Worm (Caenorhabditis elegans) whole organism, early embryonic: ENCODE measurements around the gene T25E12.14.

ENCODE experiments used
- B0310.2 ChIP-seq: sonication (generic microtip); optimal IDR thresholded peaks from 2 replicates; lab custom pipeline; 2016; ENCODE audit warnings: mild to moderate bottlenecking, missing genetic modification characterization, missing compliant biosample characterization
- F13C5.2 ChIP-seq: sonication (generic microtip); optimal IDR thresholded peaks from 2 replicates; lab custom pipeline; 2017; ENCODE audit warnings: mild to moderate bottlenecking, missing genetic modification characterization, inconsistent platforms, missing compliant biosample characterization
- aly-1 ChIP-seq: sonication (generic microtip); optimal IDR thresholded peaks from 2 replicates; lab custom pipeline; 2016; ENCODE audit warnings: missing genetic modification characterization, missing compliant biosample characterization
- ama-1 ChIP-seq: fragments of 150-350 bp; optimal IDR thresholded peaks from 2 replicates; lab custom pipeline; 2014
- ceh-13 ChIP-seq: fragments of 200-800 bp; sonication (Bioruptor generic); optimal IDR thresholded peaks from 2 replicates; lab custom pipeline; 2018; ENCODE audit warnings: mild to moderate bottlenecking, missing genetic modification characterization, missing compliant biosample characterization
- ceh-36 ChIP-seq: sonication (generic microtip); optimal IDR thresholded peaks from 2 replicates; lab custom pipeline; 2016; ENCODE audit warnings: missing genetic modification characterization, inconsistent platforms, missing compliant biosample characterization
- ets-7 ChIP-seq: sonication (generic microtip); optimal IDR thresholded peaks from 2 replicates; lab custom pipeline; 2016; ENCODE audit warnings: missing genotype, missing genetic modification characterization, missing compliant biosample characterization
- flt-1 ChIP-seq: fragments of 200-800 bp; sonication (Bioruptor generic); IDR thresholded peaks from 2 replicates; pipeline ENCODE4 v1.3.6; 2022; ENCODE audit warnings: missing genetic modification characterization, missing compliant biosample characterization
- hmbx-1 ChIP-seq: sonication (generic microtip); optimal IDR thresholded peaks from 2 replicates; lab custom pipeline; 2016; ENCODE audit warnings: mild to moderate bottlenecking, missing genetic modification characterization, missing compliant biosample characterization
- hmg-4 ChIP-seq: fragments of 200-800 bp; sonication (Bioruptor generic); optimal IDR thresholded peaks from 2 replicates; lab custom pipeline; 2018; ENCODE audit warnings: mild to moderate bottlenecking, missing genetic modification characterization, missing compliant biosample characterization
- hnd-1 ChIP-seq: sonication (generic microtip); optimal IDR thresholded peaks from 2 replicates; lab custom pipeline; 2016; ENCODE audit warnings: missing genetic modification characterization, missing compliant biosample characterization
- pes-1 ChIP-seq: fragments of 200-800 bp; sonication (Bioruptor generic); IDR thresholded peaks from 2 replicates; pipeline ENCODE4 v1.3.6; 2022; ENCODE audit warnings: missing genetic modification reagents, missing genetic modification characterization, missing compliant biosample characterization
- scrt-1 ChIP-seq: fragments of 200-800 bp; sonication (Bioruptor generic); IDR thresholded peaks from 2 replicates; pipeline ENCODE4 v1.3.6; 2022; ENCODE audit warnings: missing genetic modification characterization, missing compliant biosample characterization
- sea-1 ChIP-seq: fragments of 200-800 bp; sonication (Bioruptor generic); conservative IDR thresholded peaks from 2 replicates; pipeline ENCODE4 v1.3.6; 2022; ENCODE audit warnings: missing genetic modification characterization, missing compliant biosample characterization
- tbx-11 ChIP-seq: fragments of 200-800 bp; sonication (Bioruptor generic); IDR thresholded peaks from 2 replicates; pipeline ENCODE4 v1.3.6; 2022; ENCODE audit warnings: missing genetic modification characterization, missing compliant biosample characterization
- tbx-37 ChIP-seq: fragments of 200-800 bp; sonication (Bioruptor generic); conservative IDR thresholded peaks from 2 replicates; pipeline ENCODE4 v1.3.6; 2022; ENCODE audit warnings: missing genetic modification reagents, missing genetic modification characterization, missing compliant biosample characterization
- tra-4 ChIP-seq: sonication (generic microtip); optimal IDR thresholded peaks from 2 replicates; lab custom pipeline; 2017; ENCODE audit warnings: missing genetic modification characterization, missing compliant biosample characterization

The T25E12.14 gene

ce11 chrV:16747031-16747672 is 20.1 kb downstream of the T25E12.14 start, which contains the start of gene dkf-2:
Gene dkf-2 (plus strand): TSS chrV:16747622.
- TF ChIP-seq hnd-1, result no peak
- no peak for TF ChIP-seq sea-1 (GFP tag; lab: Robert Waterston, UW)
- no peak for TF ChIP-seq aly-1 (tag; lab: Kevin White, UChicago)
- TF ChIP-seq pes-1 (GFP tag; lab: Robert Waterston, UW), result no peak
- no peak for TF ChIP-seq ama-1 (lab: Kevin White, UChicago)
- TF ChIP-seq flt-1, result no peak
- no peak for TF ChIP-seq ceh-36 (tag; lab: Kevin White, UChicago)

ce11 chrV:16749473-16749872 is 22.5 kb downstream of the T25E12.14 start:
- TF ChIP-seq tbx-11 (GFP tag; lab: Robert Waterston, UW) (no peak), F13C5.2 (tag; lab: Kevin White, UChicago) (no peak), tra-4 (tag; lab: Kevin White, UChicago) (no peak), flt-1 (no peak), hmbx-1 (no peak), ama-1 (lab: Kevin White, UChicago) (no peak), aly-1 (tag; lab: Kevin White, UChicago) (no peak), tbx-37 (GFP tag; lab: Robert Waterston, UW) (no peak), hmg-4 (no peak), scrt-1 (GFP tag; lab: Robert Waterston, UW) (no peak), B0310.2 (tag; lab: Kevin White, UChicago) (no peak), ceh-13 (GFP tag; lab: Kevin White, UChicago) (no peak), hnd-1 (no peak), sea-1 (GFP tag; lab: Robert Waterston, UW) (no peak), pes-1 (GFP tag; lab: Robert Waterston, UW) (no peak), ceh-36 (tag; lab: Kevin White, UChicago) (no peak), ets-7 (tag; lab: Kevin White, UChicago) (no peak)

DNA sequence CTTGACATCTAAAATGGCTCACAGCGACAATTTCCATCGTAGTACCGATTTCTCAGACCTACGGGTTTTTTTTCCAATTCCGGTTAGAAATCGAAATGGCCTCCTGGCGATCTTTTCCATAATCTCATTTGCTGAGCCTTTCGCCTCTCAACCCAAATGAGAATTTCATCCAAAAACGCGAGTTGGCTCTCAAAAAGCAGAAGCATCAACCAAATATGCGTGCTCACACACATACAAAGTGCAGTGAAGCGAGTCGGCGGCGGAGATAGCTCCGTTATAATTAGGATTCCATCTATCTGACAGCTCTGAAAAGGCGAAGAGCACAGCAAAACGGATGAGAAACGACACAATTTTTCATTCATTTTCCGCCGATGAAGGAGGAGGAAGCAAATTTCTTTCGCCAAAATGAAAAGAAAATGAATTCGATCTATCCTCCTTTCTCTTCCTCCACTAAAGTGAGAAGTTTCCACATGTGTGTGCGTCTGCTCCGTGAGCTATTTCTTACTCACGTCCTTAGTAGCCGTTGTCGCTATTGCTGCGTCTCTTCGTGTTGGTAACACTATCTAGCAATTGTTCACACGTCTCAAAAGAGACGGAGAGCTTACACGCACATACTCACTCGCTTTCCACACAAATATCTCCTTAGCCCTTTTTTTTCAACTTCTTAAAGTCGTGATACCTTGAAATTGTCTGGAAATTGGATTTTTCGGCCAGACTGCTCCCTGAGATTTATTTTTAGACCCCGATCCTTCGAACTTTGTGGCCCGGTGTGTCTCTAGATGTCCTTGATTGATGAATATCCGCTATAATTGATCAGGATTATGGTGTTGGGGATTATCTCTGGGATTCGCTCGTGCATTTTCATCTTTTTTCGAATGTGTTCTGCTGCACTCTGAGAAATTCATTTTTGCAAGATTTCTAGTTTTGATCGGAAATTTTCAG is 25.3 kb downstream of the T25E12.14 start:
- TF ChIP-seq tbx-11 (GFP tag; lab: Robert Waterston, UW), result no peak

DNA sequence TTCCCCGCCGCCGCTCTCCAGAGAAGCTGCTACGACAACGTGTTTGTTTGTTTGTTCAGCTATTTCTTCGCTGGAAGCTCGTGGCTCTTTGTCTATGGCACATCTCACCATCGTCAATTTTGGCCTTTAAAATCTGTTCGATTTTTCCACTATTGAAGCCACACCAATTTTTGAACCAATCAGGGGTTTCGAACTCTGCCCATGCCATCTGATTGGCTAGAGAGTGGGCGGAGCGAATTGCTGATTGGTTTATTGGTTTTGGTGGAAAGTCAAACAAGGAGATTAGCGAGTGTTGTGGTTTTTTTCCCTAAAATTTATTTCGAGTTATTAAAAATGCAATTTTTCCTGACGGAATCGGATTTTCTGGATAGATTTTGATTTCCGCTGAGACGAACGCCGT is 29.2 kb downstream of the T25E12.14 start:
- no peak for TF ChIP-seq tbx-37 (GFP tag; lab: Robert Waterston, UW)
- no peak for TF ChIP-seq ets-7 (tag; lab: Kevin White, UChicago)
- no peak for TF ChIP-seq hnd-1
- no peak for TF ChIP-seq tra-4 (tag; lab: Kevin White, UChicago)
- TF ChIP-seq aly-1 (tag; lab: Kevin White, UChicago), result no peak
- TF ChIP-seq ceh-13 (GFP tag; lab: Kevin White, UChicago), result no peak
- no peak for TF ChIP-seq hmbx-1
- no peak for TF ChIP-seq tbx-11 (GFP tag; lab: Robert Waterston, UW)

ce11 chrV:16759937-16760336 is 32.9 kb downstream of the T25E12.14 start:
- TF ChIP-seq ama-1 (lab: Kevin White, UChicago) (no peak), ets-7 (tag; lab: Kevin White, UChicago) (no peak), hnd-1 (no peak), tbx-11 (GFP tag; lab: Robert Waterston, UW) (no peak), aly-1 (tag; lab: Kevin White, UChicago) (no peak), scrt-1 (GFP tag; lab: Robert Waterston, UW) (no peak), ceh-13 (GFP tag; lab: Kevin White, UChicago) (no peak)

ce11 chrV:16774428-16774827 is 47.4 kb downstream of the T25E12.14 start:
- TF ChIP-seq tbx-11 (GFP tag; lab: Robert Waterston, UW), result no peak
- no peak for TF ChIP-seq ceh-36 (tag; lab: Kevin White, UChicago)
- no peak for TF ChIP-seq pes-1 (GFP tag; lab: Robert Waterston, UW)
- TF ChIP-seq hnd-1, result no peak
- TF ChIP-seq B0310.2 (tag; lab: Kevin White, UChicago), result no peak
- no peak for TF ChIP-seq ama-1 (lab: Kevin White, UChicago)
- TF ChIP-seq hmbx-1, result no peak
